Fruit fly (Drosophila melanogaster) whole organism, prepupa: ENCODE data around the gene CG12523.

Experiments
- Blimp-1 ChIP-seq: fragments of 200-800 bp; sonication (Bioruptor generic); optimal IDR thresholded peaks from 3 replicates; lab custom pipeline; 2017; ENCODE audit warnings: missing biosample characterization, missing genetic modification characterization, mild to moderate bottlenecking, moderate library complexity, missing genetic modification reagents
- CG10631 ChIP-seq: fragments of 200-800 bp; sonication (Bioruptor generic); optimal IDR thresholded peaks from 2 replicates; lab custom pipeline; 2016; ENCODE audit warnings: missing biosample characterization, missing genetic modification characterization
- CG10669 ChIP-seq: fragments of 200-800 bp; sonication (Bioruptor generic); optimal IDR thresholded peaks from 3 replicates; lab custom pipeline; 2018; ENCODE audit warnings: missing biosample characterization, mild to moderate bottlenecking, missing genetic modification characterization, moderate library complexity
- CG11294 ChIP-seq: fragments of 200-800 bp; sonication (Bioruptor generic); IDR thresholded peaks from 2 replicates; pipeline ENCODE4 v1.3.6; 2022; ENCODE audit warnings: missing biosample characterization, missing genetic modification characterization
- CG11762 ChIP-seq: fragments of 200-800 bp; sonication (Bioruptor generic); optimal IDR thresholded peaks from 3 replicates; lab custom pipeline; 2016; ENCODE audit warnings: missing biosample characterization, missing genetic modification characterization; ENCODE audit not compliant: insufficient read depth
- CG11902 ChIP-seq: fragments of 200-800 bp; sonication (Bioruptor generic); optimal IDR thresholded peaks from 3 replicates; lab custom pipeline; 2016; ENCODE audit warnings: missing biosample characterization, missing genetic modification characterization
- CG15336 ChIP-seq: fragments of 200-800 bp; sonication (Bioruptor generic); IDR thresholded peaks from 2 replicates; pipeline ENCODE4 v1.3.6; 2022; ENCODE audit warnings: missing biosample characterization, missing genetic modification characterization
- CG1621 ChIP-seq: fragments of 200-800 bp; sonication (Bioruptor generic); optimal IDR thresholded peaks from 3 replicates; lab custom pipeline; 2018; ENCODE audit warnings: missing biosample characterization, mild to moderate bottlenecking, missing genetic modification characterization
- CG16779 ChIP-seq: fragments of 200-800 bp; sonication (Bioruptor generic); optimal IDR thresholded peaks from 3 replicates; lab custom pipeline; 2017; ENCODE audit warnings: missing biosample characterization, mild to moderate bottlenecking, missing genetic modification characterization
- CG3032 ChIP-seq: fragments of 200-800 bp; optimal IDR thresholded peaks from 2 replicates; lab custom pipeline; 2019; ENCODE audit warnings: missing biosample characterization, mild to moderate bottlenecking, missing genetic modification characterization, moderate library complexity
- CG31627 ChIP-seq: fragments of 200-800 bp; sonication (Bioruptor generic); optimal IDR thresholded peaks from 3 replicates; lab custom pipeline; 2016; ENCODE audit warnings: missing biosample characterization, missing genetic modification characterization
- CG34406 ChIP-seq: fragments of 200-800 bp; sonication (Bioruptor generic); optimal IDR thresholded peaks from 3 replicates; lab custom pipeline; 2016; ENCODE audit warnings: missing biosample characterization, missing genetic modification characterization
- CG3919 ChIP-seq: fragments of 200-800 bp; sonication (Bioruptor generic); optimal IDR thresholded peaks from 3 replicates; lab custom pipeline; 2016; ENCODE audit warnings: missing biosample characterization, missing genetic modification characterization
- CG4318 ChIP-seq: fragments of 200-800 bp; sonication (Bioruptor generic); optimal IDR thresholded peaks from 3 replicates; lab custom pipeline; 2017; ENCODE audit warnings: missing biosample characterization, mild to moderate bottlenecking, missing genetic modification characterization
- CG6163 ChIP-seq: fragments of 200-800 bp; sonication (Bioruptor generic); IDR thresholded peaks from 3 replicates; pipeline ENCODE4 v1.3.6; 2022; ENCODE audit warnings: missing biosample characterization, missing genetic modification characterization
- CG6276 ChIP-seq: fragments of 200-800 bp; sonication (Bioruptor generic); optimal IDR thresholded peaks from 2 replicates; lab custom pipeline; 2017; ENCODE audit warnings: missing biosample characterization, mild to moderate bottlenecking, missing genetic modification characterization
- CG6792 ChIP-seq: fragments of 200-800 bp; sonication (Bioruptor generic); optimal IDR thresholded peaks from 3 replicates; lab custom pipeline; 2016; ENCODE audit warnings: missing biosample characterization, missing genetic modification characterization
- CG6808 ChIP-seq: fragments of 200-800 bp; sonication (Bioruptor generic); optimal IDR thresholded peaks from 3 replicates; lab custom pipeline; 2017; ENCODE audit warnings: missing biosample characterization, missing genetic modification characterization, mild to moderate bottlenecking, moderate library complexity, missing genetic modification reagents
- CG6854 ChIP-seq: fragments of 200-800 bp; sonication (Bioruptor generic); optimal IDR thresholded peaks from 2 replicates; lab custom pipeline; 2017; ENCODE audit warnings: missing biosample characterization, mild to moderate bottlenecking, missing genetic modification characterization
- CG7368 ChIP-seq: fragments of 200-800 bp; sonication (Bioruptor generic); optimal IDR thresholded peaks from 3 replicates; lab custom pipeline; 2016; ENCODE audit warnings: missing biosample characterization, missing genetic modification characterization
- CG8119 ChIP-seq: fragments of 200-800 bp; sonication (Bioruptor generic); IDR thresholded peaks from 3 replicates; pipeline ENCODE4 v1.3.6; 2022; ENCODE audit warnings: missing biosample characterization, missing genetic modification characterization
- CG8319 ChIP-seq: fragments of 200-800 bp; sonication (Bioruptor generic); optimal IDR thresholded peaks from 3 replicates; lab custom pipeline; 2016; ENCODE audit warnings: missing biosample characterization, missing genetic modification characterization
- CG9139 ChIP-seq: fragments of 200-800 bp; sonication (Bioruptor generic); optimal IDR thresholded peaks from 3 replicates; lab custom pipeline; 2017; ENCODE audit warnings: missing biosample characterization, mild to moderate bottlenecking, missing genetic modification characterization
- Eip75B ChIP-seq: fragments of 200-800 bp; sonication (Bioruptor generic); optimal IDR thresholded peaks from 3 replicates; lab custom pipeline; 2016; ENCODE audit warnings: missing biosample characterization, missing genetic modification characterization
- Eip78C ChIP-seq: fragments of 200-800 bp; sonication (Bioruptor generic); peaks from one replicate; lab custom pipeline; 2016; ENCODE audit warnings: missing biosample characterization, missing genetic modification characterization
- Eip93F ChIP-seq: fragments of 200-800 bp; sonication (Bioruptor generic); optimal IDR thresholded peaks from 2 replicates; lab custom pipeline; 2016; ENCODE audit warnings: missing biosample characterization, mild to moderate bottlenecking, missing genetic modification characterization
- Ets21C ChIP-seq: fragments of 200-800 bp; sonication (Bioruptor generic); optimal IDR thresholded peaks from 3 replicates; lab custom pipeline; 2016; ENCODE audit warnings: missing biosample characterization, missing genetic modification characterization
- Ets96B ChIP-seq: fragments of 200-800 bp; optimal IDR thresholded peaks from 2 replicates; lab custom pipeline; 2019; ENCODE audit warnings: missing biosample characterization, mild to moderate bottlenecking, missing genetic modification characterization, moderate library complexity
- Hr38 ChIP-seq: sonication (Bioruptor generic); optimal IDR thresholded peaks from 2 replicates; lab custom pipeline; 2016; ENCODE audit warnings: missing biosample characterization, missing genetic modification characterization
- Hr4 ChIP-seq: fragments of 200-800 bp; sonication (Bioruptor generic); optimal IDR thresholded peaks from 3 replicates; lab custom pipeline; 2016; ENCODE audit warnings: missing biosample characterization, missing genetic modification characterization
- Lpt ChIP-seq: fragments of 200-800 bp; sonication (Bioruptor generic); optimal IDR thresholded peaks from 3 replicates; lab custom pipeline; 2016; ENCODE audit warnings: missing biosample characterization, missing genetic modification characterization
- OdsH ChIP-seq: fragments of 200-800 bp; sonication (Bioruptor generic); optimal IDR thresholded peaks from 3 replicates; lab custom pipeline; 2016; ENCODE audit warnings: missing biosample characterization, missing genetic modification characterization
- Smox ChIP-seq: fragments of 200-800 bp; sonication (Bioruptor generic); optimal IDR thresholded peaks from 3 replicates; lab custom pipeline; 2016; ENCODE audit warnings: missing biosample characterization, missing genetic modification characterization
- Sox102F ChIP-seq: fragments of 200-800 bp; sonication (Bioruptor generic); optimal IDR thresholded peaks from 2 replicates; lab custom pipeline; 2016; ENCODE audit warnings: missing biosample characterization, mild to moderate bottlenecking, missing genetic modification characterization
- Sox14 ChIP-seq: fragments of 200-800 bp; sonication (Bioruptor generic); optimal IDR thresholded peaks from 3 replicates; lab custom pipeline; 2016; ENCODE audit warnings: missing biosample characterization, missing genetic modification characterization
- Sox15 ChIP-seq: fragments of 200-800 bp; sonication (Bioruptor generic); optimal IDR thresholded peaks from 3 replicates; lab custom pipeline; 2016; ENCODE audit warnings: missing biosample characterization, missing genetic modification characterization
- achi ChIP-seq: fragments of 200-800 bp; sonication (Bioruptor generic); optimal IDR thresholded peaks from 3 replicates; lab custom pipeline; 2016; ENCODE audit warnings: missing biosample characterization, missing genetic modification characterization
- acj6 ChIP-seq: fragments of 200-800 bp; sonication (Bioruptor generic); optimal IDR thresholded peaks from 3 replicates; lab custom pipeline; 2016; ENCODE audit warnings: missing biosample characterization, missing genetic modification characterization
- cyc ChIP-seq: fragments of 200-800 bp; sonication (Bioruptor generic); optimal IDR thresholded peaks from 3 replicates; lab custom pipeline; 2016; ENCODE audit warnings: missing biosample characterization, missing genetic modification characterization
- dac ChIP-seq: fragments of 200-800 bp; sonication (Bioruptor generic); optimal IDR thresholded peaks from 2 replicates; lab custom pipeline; 2017; ENCODE audit warnings: missing biosample characterization, mild to moderate bottlenecking, missing genetic modification characterization
- dsx ChIP-seq: fragments of 200-800 bp; optimal IDR thresholded peaks from 3 replicates; lab custom pipeline; 2019; ENCODE audit warnings: missing biosample characterization, mild to moderate bottlenecking, missing genetic modification characterization, moderate library complexity; ENCODE audit not compliant: poor library complexity, severe bottlenecking
- eg ChIP-seq: fragments of 200-800 bp; sonication (Bioruptor generic); IDR thresholded peaks from 3 replicates; pipeline ENCODE4 v1.3.6; 2022; ENCODE audit warnings: missing biosample characterization, missing genetic modification characterization
- esn ChIP-seq: fragments of 200-800 bp; sonication (Bioruptor generic); optimal IDR thresholded peaks from 2 replicates; lab custom pipeline; 2016; ENCODE audit warnings: missing biosample characterization, mild to moderate bottlenecking, missing genetic modification characterization, moderate library complexity
- fd59A ChIP-seq: fragments of 200-800 bp; sonication (Bioruptor generic); optimal IDR thresholded peaks from 2 replicates; lab custom pipeline; 2017; ENCODE audit warnings: missing biosample characterization, mild to moderate bottlenecking, missing genetic modification characterization, missing genetic modification reagents
- net ChIP-seq: fragments of 200-800 bp; sonication (Bioruptor generic); optimal IDR thresholded peaks from 3 replicates; lab custom pipeline; 2016; ENCODE audit warnings: missing biosample characterization, missing genetic modification characterization
- pdm3 ChIP-seq: fragments of 200-800 bp; sonication (Bioruptor generic); optimal IDR thresholded peaks from 3 replicates; lab custom pipeline; 2016; ENCODE audit warnings: missing biosample characterization, missing genetic modification characterization
- salr ChIP-seq, 2 experiments: fragments of 200-800 bp; sonication (Bioruptor generic); optimal IDR thresholded peaks; 3 replicates each; lab custom pipeline; 2016 to 2018; ENCODE audit warnings: missing biosample characterization in 2 of 2, missing genetic modification characterization in 2 of 2, mild to moderate bottlenecking in 1 of 2
- ss ChIP-seq, 2 experiments: fragments of 200-800 bp; sonication (Bioruptor generic); optimal IDR thresholded peaks; 2 replicates in 1 of 2; 3 replicates in 1 of 2; lab custom pipeline; 2017 to 2018; ENCODE audit warnings: mild to moderate bottlenecking in 2 of 2, missing biosample characterization in 2 of 2, missing genetic modification characterization in 2 of 2, moderate library complexity in 1 of 2
- svp ChIP-seq: fragments of 200-800 bp; sonication (Bioruptor generic); peaks from one replicate; lab custom pipeline; 2016; ENCODE audit warnings: missing biosample characterization, missing genetic modification characterization
- topi ChIP-seq: fragments of 200-800 bp; sonication (Bioruptor generic); optimal IDR thresholded peaks from 3 replicates; lab custom pipeline; 2016; ENCODE audit warnings: missing biosample characterization, missing genetic modification characterization

The CG12523 gene

dm6 chr3L:10837869-10838783, 37.1 kb downstream of the CG12523 start:
- peak; percentile 85 for TF ChIP-seq eg (GFP tag; lab: Robert Waterston, UW)
- TF ChIP-seq Eip93F (GFP tag; lab: Kevin White, UChicago): no peak
- TF ChIP-seq OdsH: peak; percentile 80
- TF ChIP-seq Sox102F (GFP tag; lab: Kevin White, UChicago): peak; percentile 67
- peak; percentile 69 for TF ChIP-seq CG7368 (GFP tag; lab: Kevin White, UChicago)
- peak; percentile 34 to 51 for TF ChIP-seq ss (GFP tag; optimal IDR thresholded peaks at IDR 0.05; lab: Kevin White, UChicago)
- TF ChIP-seq CG11902 (GFP tag; lab: Kevin White, UChicago): peak; percentile 60
- peak; percentile 75 for TF ChIP-seq net
- peak; percentile 32 for TF ChIP-seq CG4318 (GFP tag; lab: Kevin White, UChicago)
- TF ChIP-seq CG10631 (GFP tag; lab: Kevin White, UChicago): peak; percentile 78
- peak; percentile 84 for TF ChIP-seq topi (GFP tag; lab: Kevin White, UChicago)
- TF ChIP-seq Sox14 (GFP tag; lab: Kevin White, UChicago): peak; percentile 69
- TF ChIP-seq dsx (GFP tag; lab: Kevin White, UChicago): peak; percentile 39
- TF ChIP-seq CG10669: peak; percentile 66
- TF ChIP-seq dac (GFP tag; lab: Kevin White, UChicago): no peak
- TF ChIP-seq Hr38 (GFP tag; lab: Kevin White, UChicago): no peak
- peak; percentile 89 for TF ChIP-seq svp
- TF ChIP-seq CG15336 (GFP tag; lab: Robert Waterston, UW): peak; percentile 59
- TF ChIP-seq Sox15 (GFP tag; lab: Kevin White, UChicago): peak; percentile 58
- TF ChIP-seq salr (GFP tag; optimal IDR thresholded peaks at IDR 0.05; lab: Kevin White, UChicago): peak; percentile 44 to 49
- peak; percentile 76 for TF ChIP-seq achi
- TF ChIP-seq Eip75B (GFP tag; lab: Kevin White, UChicago): peak; percentile 73
- TF ChIP-seq pdm3 (GFP tag; lab: Kevin White, UChicago): peak; percentile 84
- no peak for TF ChIP-seq CG9139 (GFP tag; lab: Kevin White, UChicago)
- TF ChIP-seq fd59A (GFP tag; lab: Kevin White, UChicago): peak; percentile 40
- peak; percentile 45 for TF ChIP-seq CG6808
- peak; percentile 69 for TF ChIP-seq Hr4 (GFP tag; lab: Kevin White, UChicago)
- TF ChIP-seq Ets21C (GFP tag; lab: Kevin White, UChicago): peak; percentile 57
- TF ChIP-seq Ets96B (tag; lab: Kevin White, UChicago): peak; percentile 72
- peak; percentile 65 for TF ChIP-seq CG11762
- TF ChIP-seq CG8119 (GFP tag; lab: Robert Waterston, UW): peak; percentile 71; the same call in 2 of the 3 replicates
- peak; percentile 56 for TF ChIP-seq CG1621 (tag; lab: Kevin White, UChicago)
- peak; percentile 83 for TF ChIP-seq esn
- peak; percentile 53 for TF ChIP-seq CG11294 (GFP tag; lab: Robert Waterston, UW)
- TF ChIP-seq Eip78C: peak; percentile 95
- TF ChIP-seq CG34406 (GFP tag; lab: Kevin White, UChicago): peak; percentile 77
- peak; percentile 80 for TF ChIP-seq acj6
- TF ChIP-seq CG16779 (tag; lab: Kevin White, UChicago): peak; percentile 5
- TF ChIP-seq CG6276: peak; percentile 50
- TF ChIP-seq Smox (GFP tag; lab: Kevin White, UChicago): peak; percentile 67
- peak; percentile 60 for TF ChIP-seq CG3032
- TF ChIP-seq CG31627 (GFP tag; lab: Kevin White, UChicago): peak; percentile 79
- peak; percentile 82 for TF ChIP-seq cyc
- peak; percentile 86 for TF ChIP-seq CG6163
- TF ChIP-seq Blimp-1 (GFP tag; lab: Kevin White, UChicago): peak; percentile 3
- peak; percentile 69 for TF ChIP-seq CG6792
- TF ChIP-seq CG3919: peak; percentile 86
- TF ChIP-seq CG6854 (GFP tag; lab: Kevin White, UChicago): peak; percentile 20
- peak; percentile 74 for TF ChIP-seq CG8319 (GFP tag; lab: Kevin White, UChicago)
- TF ChIP-seq Lpt (GFP tag; lab: Kevin White, UChicago): no peak
